Worm (Caenorhabditis elegans): ENCODE measurements around the gene srx-118.

Gene srx-118

ce11 chrII:12541670-12542080 is 16.0 kb downstream of the srx-118 start (continued):
- peak; percentile 41 for TF ChIP-seq lin-54 (GFP tag; optimal IDR thresholded peaks at IDR 0.05)
- TF ChIP-seq snpc-4 (GFP tag; optimal IDR thresholded peaks at IDR 0.05), result peak; percentile 75
- TF ChIP-seq snpc-4 (tag; optimal IDR thresholded peaks at IDR 0.05), result peak in 3 of 4 experiments; percentile 44 to 72 (median 70)
- TF ChIP-seq T26A5.8 (tag; optimal IDR thresholded peaks at IDR 0.05), result peak; percentile 30
- TF ChIP-seq T07F8.4 (tag; optimal IDR thresholded peaks at IDR 0.05), result peak; percentile 69
- peak; percentile 40 for TF ChIP-seq ztf-26 (tag; optimal IDR thresholded peaks at IDR 0.05)
- peak; percentile 65 for TF ChIP-seq ztf-18 (tag; optimal IDR thresholded peaks at IDR 0.05)
- TF ChIP-seq lin-26 (GFP tag; IDR thresholded peaks at IDR 0.05), result peak; percentile 90
- 0 out of 2 replicates have a peak, but pooled peaks have one; percentile 54 for TF ChIP-seq attf-6 (GFP tag; IDR thresholded peaks at IDR 0.05)
- TF ChIP-seq xnd-1 (tag; optimal IDR thresholded peaks at IDR 0.05), result peak; percentile 3
- TF ChIP-seq hsf-1 (GFP tag; IDR thresholded peaks at IDR 0.05), result 0 out of 2 replicates have a peak, but pooled peaks have one; percentile 14
- TF ChIP-seq snpc-3.4 (tag; optimal IDR thresholded peaks at IDR 0.05), result peak; percentile 67
- peak; percentile 65 for TF ChIP-seq mxl-1 (tag; optimal IDR thresholded peaks at IDR 0.05)
- TF ChIP-seq dox-1 (GFP tag; IDR thresholded peaks at IDR 0.05), result peak; percentile 80
- TF ChIP-seq B0336.3 (GFP tag; IDR thresholded peaks at IDR 0.05), result peak; percentile 73
- peak; percentile 76 for TF ChIP-seq snpc-1.1 (tag; optimal IDR thresholded peaks at IDR 0.05; ENCODE audit: insufficient read depth)
- TF ChIP-seq ceh-40 (GFP tag; IDR thresholded peaks at IDR 0.05), result 0 out of 2 replicates have a peak, but pooled peaks have one; percentile 40
- 0 out of 2 replicates have a peak, but pooled peaks have one; percentile 59 for TF ChIP-seq let-526 (GFP tag; IDR thresholded peaks at IDR 0.05)
- peak; percentile 51 for TF ChIP-seq nhr-179 (tag; optimal IDR thresholded peaks at IDR 0.05)
- 0 out of 2 replicates have a peak, but pooled peaks have one; percentile 9 for TF ChIP-seq zfh-2 (GFP tag; conservative IDR thresholded peaks at IDR 0.05)
- peak; percentile 63 for TF ChIP-seq madf-6 (GFP tag; IDR thresholded peaks at IDR 0.05)
- peak; percentile 27 for TF ChIP-seq athp-1 (tag; optimal IDR thresholded peaks at IDR 0.05)
- TF ChIP-seq Y53G8AR.9 (GFP tag; conservative IDR thresholded peaks at IDR 0.05), result 0 out of 2 replicates have a peak, but pooled peaks have one; percentile 55
- TF ChIP-seq F33H1.4 (GFP tag; IDR thresholded peaks at IDR 0.05), result peak; percentile 24
- peak; percentile 32 to 38 for TF ChIP-seq let-607 (tag; optimal IDR thresholded peaks at IDR 0.05)
- 0 out of 2 replicates have a peak, but pooled peaks have one; percentile 81 for TF ChIP-seq Y56A3A.18 (GFP tag; IDR thresholded peaks at IDR 0.05)
- peak; percentile 17; the same call in 1 of the 2 replicates for TF ChIP-seq ekl-4 (GFP tag; IDR thresholded peaks at IDR 0.05)
- peak; percentile 71 for TF ChIP-seq hlh-12 (tag; optimal IDR thresholded peaks at IDR 0.05)
- peak; percentile 48 for TF ChIP-seq attf-5 (GFP tag; optimal IDR thresholded peaks at IDR 0.05)
- peak; percentile 80 for TF ChIP-seq D2030.7 (GFP tag; IDR thresholded peaks at IDR 0.05)
- TF ChIP-seq mcd-1 (GFP tag; IDR thresholded peaks at IDR 0.05), result peak; percentile 50; the same call in 1 of the 2 replicates

- no peak for TF ChIP-seq attf-5 (GFP tag; optimal IDR thresholded peaks at IDR 0.05)
- TF ChIP-seq hmg-20 (GFP tag; IDR thresholded peaks at IDR 0.05), result no peak
- no peak for TF ChIP-seq F22D6.2 (tag; optimal IDR thresholded peaks at IDR 0.05)
- no peak for TF ChIP-seq B0035.1 (tag; optimal IDR thresholded peaks at IDR 0.05)
- TF ChIP-seq lsl-1 (GFP tag; optimal IDR thresholded peaks at IDR 0.05), result no peak
- TF ChIP-seq ama-1 (optimal IDR thresholded peaks at IDR 0.05), result no peak
- no peak for TF ChIP-seq ama-1 (GFP tag; optimal IDR thresholded peaks at IDR 0.05)
- TF ChIP-seq snpc-1.1 (tag; optimal IDR thresholded peaks at IDR 0.05; ENCODE audit: insufficient read depth), result peak; percentile 44
- no peak; the same call in 1 of the 2 replicates for TF ChIP-seq nhr-120 (GFP tag; IDR thresholded peaks at IDR 0.05)
- no peak for TF ChIP-seq madf-8 (GFP tag; conservative IDR thresholded peaks at IDR 0.05)
- no peak for TF ChIP-seq nhr-27 (tag; optimal IDR thresholded peaks at IDR 0.05)
- TF ChIP-seq nhr-179 (tag; optimal IDR thresholded peaks at IDR 0.05), result no peak
- TF ChIP-seq ztf-6 (GFP tag; IDR thresholded peaks at IDR 0.05), result no peak
- no peak for TF ChIP-seq egrh-3 (GFP tag; IDR thresholded peaks at IDR 0.05)
- TF ChIP-seq nhr-80 (tag; optimal IDR thresholded peaks at IDR 0.05), result peak; percentile 39
- TF ChIP-seq nfyb-1 (GFP tag; IDR thresholded peaks at IDR 0.05), result peak; percentile 72
- TF ChIP-seq hrde-1 (tag; optimal IDR thresholded peaks at IDR 0.05; ENCODE audit: borderline replicate concordance), result peak; percentile 67
- no peak for TF ChIP-seq gei-17 (GFP tag; optimal IDR thresholded peaks at IDR 0.05)
- TF ChIP-seq let-607 (tag; optimal IDR thresholded peaks at IDR 0.05), result no peak
- peak; percentile 36; the same call in 1 of the 2 replicates for TF ChIP-seq ztf-25 (GFP tag; IDR thresholded peaks at IDR 0.05)
- TF ChIP-seq zfh-2 (GFP tag; conservative IDR thresholded peaks at IDR 0.05), result no peak
- TF ChIP-seq tbp1 (GFP tag; optimal IDR thresholded peaks at IDR 0.05), result peak; percentile 84
Measured at ce11 chrII:12542594-12542997, 17.0 kb downstream of the srx-118 start.
